ENCODE assay signal across 5 fruit fly cellular contexts in genomic region chr3L:10867778-10868382, dm6.
TF ChIP-seq lines count a peak whose summit lies in the region.

No protein-coding gene starts in this region.

- no peak for TF ChIP-seq CTCF in whole organism, embryonic (GFP tag; optimal IDR thresholded peaks at IDR 0.05; lab: Kevin White, UChicago)

TF ChIP-seq in whole organism, adult, 20 proteins besides CTCF, POLR2A, EP300 and RAD21 (continues in another document):
- TF ChIP-seq Clk (GFP tag; optimal IDR thresholded peaks at IDR 0.05; lab: Kevin White, UChicago) (peak; percentile 28), ovo (GFP tag; optimal IDR thresholded peaks at IDR 0.05; lab: Kevin White, UChicago) (peak; percentile 53), CG12768 (GFP tag; optimal IDR thresholded peaks at IDR 0.05; lab: Kevin White, UChicago) (peak; percentile 98), toe (GFP tag; optimal IDR thresholded peaks at IDR 0.05; lab: Kevin White, UChicago) (peak; percentile 52), CG5204 (GFP tag; optimal IDR thresholded peaks at IDR 0.05; lab: Kevin White, UChicago) (peak; percentile 43), cic (GFP tag; optimal IDR thresholded peaks at IDR 0.05; lab: Kevin White, UChicago) (peak; percentile 95), CG14711 (tag; optimal IDR thresholded peaks at IDR 0.05; lab: Kevin White, UChicago) (peak; percentile 35), bab1 (GFP tag; optimal IDR thresholded peaks at IDR 0.05; lab: Kevin White, UChicago) (peak; percentile 35), kay (GFP tag; lab: Kevin White, UChicago; ENCODE audit: borderline replicate concordance) (peak; percentile 99), Mnt (GFP tag; optimal IDR thresholded peaks at IDR 0.05; lab: Kevin White, UChicago) (peak; percentile 43), CG7101 (tag; optimal IDR thresholded peaks at IDR 0.05; lab: Kevin White, UChicago) (peak; percentile 54), CG7045 (GFP tag; optimal IDR thresholded peaks at IDR 0.05; lab: Kevin White, UChicago) (peak; percentile 79), Hr96 (GFP tag; optimal IDR thresholded peaks at IDR 0.05; lab: Kevin White, UChicago) (no peak), CG1620 (GFP tag; optimal IDR thresholded peaks at IDR 0.05; lab: Kevin White, UChicago) (no peak), cnc (optimal IDR thresholded peaks at IDR 0.05; lab: Kevin White, UChicago) (no peak), CG11617 (GFP tag; optimal IDR thresholded peaks at IDR 0.05; lab: Kevin White, UChicago) (peak; percentile 43), CG33017 (tag; optimal IDR thresholded peaks at IDR 0.05; lab: Kevin White, UChicago) (peak; percentile 75), pad (GFP tag; optimal IDR thresholded peaks at IDR 0.05; lab: Kevin White, UChicago) (peak; percentile 54)

TF ChIP-seq in whole organism, embryonic, 481 proteins besides CTCF, POLR2A, EP300 and RAD21 (continues in another document):
- TF ChIP-seq NFAT (GFP tag; IDR thresholded peaks at IDR 0.05; lab: Robert Waterston, UW) (peak; percentile 32; the same call in 1 of the 2 replicates), CG9932 (GFP tag; IDR thresholded peaks at IDR 0.05; lab: Robert Waterston, UW) (peak; percentile 33; the same call in 1 of the 2 replicates), slp2 (GFP tag; optimal IDR thresholded peaks at IDR 0.05; lab: Kevin White, UChicago) (no peak), Drgx (GFP tag; IDR thresholded peaks at IDR 0.05; lab: Robert Waterston, UW) (peak; percentile 77), tll (GFP tag; optimal IDR thresholded peaks at IDR 0.05; lab: Kevin White, UChicago) (no peak), dmrt11E (tag; optimal IDR thresholded peaks at IDR 0.05; lab: Kevin White, UChicago) (no peak), CG18599 (GFP tag; optimal IDR thresholded peaks at IDR 0.05; lab: Kevin White, UChicago) (peak; percentile 8), CG12071 (GFP tag; optimal IDR thresholded peaks at IDR 0.05; lab: Kevin White, UChicago) (no peak), chinmo (GFP tag; IDR thresholded peaks at IDR 0.05; lab: Robert Waterston, UW; ENCODE audit: partially characterized antibody) (peak; percentile 70; the same call in 1 of the 4 replicates), CG30431 (GFP tag; optimal IDR thresholded peaks at IDR 0.05; lab: Kevin White, UChicago) (no peak), dysf (GFP tag; IDR thresholded peaks at IDR 0.05; lab: Robert Waterston, UW) (peak; percentile 7; the same call in 1 of the 3 replicates), Hr78 (GFP tag; optimal IDR thresholded peaks at IDR 0.05; lab: Kevin White, UChicago) (peak in 1 of 2 experiments; percentile 32), CG17829 (tag; optimal IDR thresholded peaks at IDR 0.05; lab: Kevin White, UChicago) (no peak), CG12104 (GFP tag; optimal IDR thresholded peaks at IDR 0.05; lab: Kevin White, UChicago) (peak; percentile 32), caup (GFP tag; optimal IDR thresholded peaks at IDR 0.05; lab: Kevin White, UChicago; ENCODE audit: severe bottlenecking) (peak; percentile 3), stc (GFP tag; IDR thresholded peaks at IDR 0.05; lab: Robert Waterston, UW) (no peak), CG1832 (GFP tag; optimal IDR thresholded peaks at IDR 0.05; lab: Kevin White, UChicago) (peak; percentile 34)

TF ChIP-seq in whole organism, prepupa, 60 proteins besides CTCF, POLR2A, EP300 and RAD21 (continues in another document):
- TF ChIP-seq fd85E (GFP tag; optimal IDR thresholded peaks at IDR 0.05; lab: Kevin White, UChicago) (no peak), CG15336 (GFP tag; IDR thresholded peaks at IDR 0.05; lab: Robert Waterston, UW) (peak; percentile 67), topi (GFP tag; optimal IDR thresholded peaks at IDR 0.05; lab: Kevin White, UChicago) (no peak), cyc (GFP tag; optimal IDR thresholded peaks at IDR 0.05; lab: Kevin White, UChicago) (no peak), acj6 (GFP tag; optimal IDR thresholded peaks at IDR 0.05; lab: Kevin White, UChicago) (no peak), Hr4 (GFP tag; optimal IDR thresholded peaks at IDR 0.05; lab: Kevin White, UChicago) (peak; percentile 20), CG3032 (tag; optimal IDR thresholded peaks at IDR 0.05; lab: Kevin White, UChicago) (peak; percentile 15), dac (GFP tag; optimal IDR thresholded peaks at IDR 0.05; lab: Kevin White, UChicago) (peak; percentile 37), CG1621 (tag; optimal IDR thresholded peaks at IDR 0.05; lab: Kevin White, UChicago) (peak; percentile 24), net (GFP tag; optimal IDR thresholded peaks at IDR 0.05; lab: Kevin White, UChicago) (peak; percentile 65), spab (GFP tag; optimal IDR thresholded peaks at IDR 0.05; lab: Kevin White, UChicago) (peak; percentile 27), dsx (GFP tag; optimal IDR thresholded peaks at IDR 0.05; lab: Kevin White, UChicago; ENCODE audit: poor library complexity, severe bottlenecking) (peak; percentile 53), Smox (GFP tag; optimal IDR thresholded peaks at IDR 0.05; lab: Kevin White, UChicago) (no peak), CG8319 (GFP tag; optimal IDR thresholded peaks at IDR 0.05; lab: Kevin White, UChicago) (no peak), CG6276 (GFP tag; optimal IDR thresholded peaks at IDR 0.05; lab: Kevin White, UChicago) (peak; percentile 81), eg (GFP tag; IDR thresholded peaks at IDR 0.05; lab: Robert Waterston, UW) (peak; percentile 86), Eip75B (GFP tag; optimal IDR thresholded peaks at IDR 0.05; lab: Kevin White, UChicago) (no peak), Eip78C (GFP tag; lab: Kevin White, UChicago) (peak; percentile 58), CG11294 (GFP tag; IDR thresholded peaks at IDR 0.05; lab: Robert Waterston, UW) (no peak), Sox14 (GFP tag; optimal IDR thresholded peaks at IDR 0.05; lab: Kevin White, UChicago) (peak; percentile 24)

TF ChIP-seq in whole organism, pupa, 21 proteins besides CTCF, POLR2A, EP300 and RAD21:
- TF ChIP-seq CG32121 (GFP tag; IDR thresholded peaks at IDR 0.05; lab: Robert Waterston, UW) = peak; percentile 67
- no peak for TF ChIP-seq CG14655 (GFP tag; optimal IDR thresholded peaks at IDR 0.05; lab: Kevin White, UChicago)
- TF ChIP-seq CG13204 (GFP tag; optimal IDR thresholded peaks at IDR 0.05; lab: Kevin White, UChicago) = peak; percentile 45
- peak; percentile 74 for TF ChIP-seq Pif1A (GFP tag; optimal IDR thresholded peaks at IDR 0.05; lab: Kevin White, UChicago)
- TF ChIP-seq Pif1B (GFP tag; optimal IDR thresholded peaks at IDR 0.05; lab: Kevin White, UChicago) = peak; percentile 70
- peak; percentile 92 for TF ChIP-seq CG12605 (GFP tag; IDR thresholded peaks at IDR 0.05; lab: Robert Waterston, UW)
- no peak for TF ChIP-seq D1 (tag; optimal IDR thresholded peaks at IDR 0.05; lab: Kevin White, UChicago)
- TF ChIP-seq rn (GFP tag; IDR thresholded peaks at IDR 0.05; lab: Robert Waterston, UW) = no peak
- peak; percentile 70 for TF ChIP-seq gl (tag; optimal IDR thresholded peaks at IDR 0.05; lab: Kevin White, UChicago)
- TF ChIP-seq Snoo (tag; optimal IDR thresholded peaks at IDR 0.05; lab: Kevin White, UChicago) = no peak
- TF ChIP-seq fd96Ca (GFP tag; IDR thresholded peaks at IDR 0.05; lab: Robert Waterston, UW) = no peak; the same call in none of the 3 replicates
- peak; percentile 35 for TF ChIP-seq CG17806 (tag; optimal IDR thresholded peaks at IDR 0.05; lab: Kevin White, UChicago)
- TF ChIP-seq EcR (GFP tag; optimal IDR thresholded peaks at IDR 0.05; lab: Kevin White, UChicago) = peak; percentile 53
- TF ChIP-seq Ets98B (GFP tag; IDR thresholded peaks at IDR 0.05; lab: Robert Waterston, UW) = peak; percentile 81
- peak; percentile 32 for TF ChIP-seq CG8301 (tag; optimal IDR thresholded peaks at IDR 0.05; lab: Kevin White, UChicago)
- TF ChIP-seq CG34367 (tag; optimal IDR thresholded peaks at IDR 0.05; lab: Kevin White, UChicago) = peak; percentile 39
- peak; percentile 33 for TF ChIP-seq CG15710 (tag; optimal IDR thresholded peaks at IDR 0.05; lab: Kevin White, UChicago)
- TF ChIP-seq CG8159 (tag; optimal IDR thresholded peaks at IDR 0.05; lab: Kevin White, UChicago) = peak; percentile 35
- peak; percentile 28 for TF ChIP-seq CG9948 (tag; optimal IDR thresholded peaks at IDR 0.05; lab: Kevin White, UChicago)
- TF ChIP-seq CG10348 (GFP tag; IDR thresholded peaks at IDR 0.05; lab: Robert Waterston, UW) = no peak
- peak; percentile 84 for TF ChIP-seq CG4496 (GFP tag; IDR thresholded peaks at IDR 0.05; lab: Robert Waterston, UW)

TF ChIP-seq in whole organism, wandering third instar larva, 38 proteins besides CTCF, POLR2A, EP300 and RAD21:
- no peak for TF ChIP-seq jim (GFP tag; optimal IDR thresholded peaks at IDR 0.05; lab: Kevin White, UChicago)
- peak; percentile 63 for TF ChIP-seq brk (GFP tag; optimal IDR thresholded peaks at IDR 0.05; lab: Kevin White, UChicago)
- TF ChIP-seq Dfd (GFP tag; optimal IDR thresholded peaks at IDR 0.05; lab: Kevin White, UChicago) = no peak
- TF ChIP-seq h (GFP tag; optimal IDR thresholded peaks at IDR 0.05; lab: Kevin White, UChicago) = peak; percentile 31
- peak; percentile 29 for TF ChIP-seq Dif (GFP tag; optimal IDR thresholded peaks at IDR 0.05; lab: Kevin White, UChicago; ENCODE audit: partially characterized antibody)
- TF ChIP-seq br (GFP tag; optimal IDR thresholded peaks at IDR 0.05; lab: Kevin White, UChicago) = peak; percentile 23
- TF ChIP-seq Sp1 (GFP tag; optimal IDR thresholded peaks at IDR 0.05; lab: Kevin White, UChicago) = peak; percentile 38
- TF ChIP-seq foxo (GFP tag; optimal IDR thresholded peaks at IDR 0.05; lab: Kevin White, UChicago) = peak in 1 of 2 experiments; percentile 67
- TF ChIP-seq Mio (GFP tag; optimal IDR thresholded peaks at IDR 0.05; lab: Kevin White, UChicago) = no peak
- TF ChIP-seq HLH106 (tag; optimal IDR thresholded peaks at IDR 0.05; lab: Kevin White, UChicago) = peak; percentile 8
- TF ChIP-seq psq (GFP tag; optimal IDR thresholded peaks at IDR 0.05; lab: Kevin White, UChicago) = peak; percentile 50
- TF ChIP-seq rgr (GFP tag; optimal IDR thresholded peaks at IDR 0.05; lab: Kevin White, UChicago) = peak; percentile 16
- TF ChIP-seq Rel (GFP tag; optimal IDR thresholded peaks at IDR 0.05; lab: Kevin White, UChicago) = no peak
- peak; percentile 48 for TF ChIP-seq Rel (tag; optimal IDR thresholded peaks at IDR 0.05; lab: Kevin White, UChicago)
- TF ChIP-seq dsf (GFP tag; optimal IDR thresholded peaks at IDR 0.05; lab: Kevin White, UChicago; ENCODE audit: borderline replicate concordance) = no peak
- peak; percentile 63 for TF ChIP-seq CG32264 (GFP tag; optimal IDR thresholded peaks at IDR 0.05; lab: Kevin White, UChicago)
